Worm (Caenorhabditis elegans) whole organism, young adult: ENCODE results near the gene fat-6.
A peak's percentile ranks its signal among the peaks of the same experiment; 100 is the strongest.

Experiments
- B0336.3 ChIP-seq: fragments of 200-800 bp; sonication (Bioruptor generic); IDR thresholded peaks from 2 replicates; pipeline ENCODE4 v1.3.6; 2022; ENCODE audit warnings: missing genetic modification characterization, missing compliant biosample characterization
- C17E4.6 ChIP-seq: fragments of 200-800 bp; sonication (Bioruptor generic); IDR thresholded peaks from 2 replicates; pipeline ENCODE4 v1.3.6; 2022; ENCODE audit warnings: missing genetic modification reagents, missing genetic modification characterization, missing compliant biosample characterization
- D2030.7 ChIP-seq: fragments of 200-800 bp; sonication (Bioruptor generic); IDR thresholded peaks from 2 replicates; pipeline ENCODE4 v1.3.6; 2022; ENCODE audit warnings: missing genetic modification reagents, missing genetic modification characterization, missing compliant biosample characterization
- F33H1.4 ChIP-seq: fragments of 200-800 bp; sonication (Bioruptor generic); IDR thresholded peaks from 2 replicates; pipeline ENCODE4 v1.3.6; 2022; ENCODE audit warnings: missing genetic modification reagents, missing genetic modification characterization, missing compliant biosample characterization
- F52B5.7 ChIP-seq: sonication (generic microtip); optimal IDR thresholded peaks from 2 replicates; lab custom pipeline; 2016; ENCODE audit warnings: mild to moderate bottlenecking, missing genetic modification characterization, missing compliant biosample characterization
- T26A5.8 ChIP-seq: sonication (generic microtip); optimal IDR thresholded peaks from 2 replicates; lab custom pipeline; 2016; ENCODE audit warnings: missing genetic modification characterization, missing compliant biosample characterization
- Y53G8AR.9 ChIP-seq: fragments of 200-800 bp; sonication (Bioruptor generic); conservative IDR thresholded peaks from 2 replicates; pipeline ENCODE4 v1.3.6; 2022; ENCODE audit warnings: missing genetic modification reagents, missing genetic modification characterization, missing compliant biosample characterization
- Y79H2A.3 ChIP-seq: fragments of 200-800 bp; sonication (Bioruptor generic); conservative IDR thresholded peaks from 2 replicates; pipeline ENCODE4 v1.3.6; 2022; ENCODE audit warnings: missing genetic modification reagents, missing genetic modification characterization, missing compliant biosample characterization
- Y95B8A.8 ChIP-seq: fragments of 200-800 bp; sonication (Bioruptor generic); IDR thresholded peaks from 2 replicates; pipeline ENCODE4 v1.3.6; 2022; ENCODE audit warnings: missing genetic modification reagents, missing genetic modification characterization, missing compliant biosample characterization
- ama-1 ChIP-seq, 3 experiments: fragments of 150-350 bp in 1 of 3; sonication (generic microtip) in 2 of 3; optimal IDR thresholded peaks; 2 replicates each; lab custom pipeline; 2014 to 2018; ENCODE audit warnings: missing biosample characterization in 2 of 3, missing genetic modification characterization in 2 of 3, missing genetic modification reagents in 2 of 3
- athp-1 ChIP-seq: sonication (generic microtip); optimal IDR thresholded peaks from 2 replicates; lab custom pipeline; 2017; ENCODE audit warnings: mild to moderate bottlenecking, missing genetic modification characterization, missing compliant biosample characterization
- cebp-1 ChIP-seq, 2 experiments: fragments of 200-800 bp in 1 of 2; sonication (Bioruptor generic) in 1 of 2; sonication (generic microtip) in 1 of 2; IDR thresholded peaks in 1 of 2; optimal IDR thresholded peaks in 1 of 2; 2 replicates each; pipeline versions ENCODE4 v1.3.6 to Lab custom; 2017 to 2022; ENCODE audit warnings: missing compliant biosample characterization in 2 of 2, missing genetic modification characterization in 2 of 2, mild to moderate bottlenecking in 1 of 2, missing genetic modification reagents in 1 of 2, moderate library complexity in 1 of 2
- cebp-2 ChIP-seq: fragments of 200-800 bp; sonication (Bioruptor generic); IDR thresholded peaks from 2 replicates; pipeline ENCODE4 v1.3.6; 2022; ENCODE audit warnings: missing genetic modification characterization, missing compliant biosample characterization
- ceh-27 ChIP-seq: fragments of 200-800 bp; sonication (Bioruptor generic); optimal IDR thresholded peaks from 2 replicates; lab custom pipeline; 2018; ENCODE audit warnings: mild to moderate bottlenecking, missing genetic modification characterization, moderate library complexity, missing compliant biosample characterization
- ceh-58 ChIP-seq: fragments of 200-800 bp; sonication (Bioruptor generic); IDR thresholded peaks from 2 replicates; pipeline ENCODE4 v1.3.6; 2022; ENCODE audit warnings: missing genetic modification characterization, missing compliant biosample characterization
- die-1 ChIP-seq: sonication (generic microtip); optimal IDR thresholded peaks from 2 replicates; lab custom pipeline; 2016; ENCODE audit warnings: missing genotype, mild to moderate bottlenecking, missing genetic modification characterization, missing compliant biosample characterization
- dpff-1 ChIP-seq: sonication (generic microtip); optimal IDR thresholded peaks from 2 replicates; lab custom pipeline; 2017; ENCODE audit warnings: mild to moderate bottlenecking, missing genetic modification characterization, missing compliant biosample characterization
- dpl-1 ChIP-seq: fragments of 150-350 bp; optimal IDR thresholded peaks from 2 replicates; lab custom pipeline; 2014; ENCODE audit warnings: missing biosample characterization, missing genetic modification reagents, missing genetic modification characterization
- egl-44 ChIP-seq: fragments of 200-800 bp; sonication (Bioruptor generic); IDR thresholded peaks from 2 replicates; pipeline ENCODE4 v1.3.6; 2022; ENCODE audit warnings: missing genetic modification reagents, missing genetic modification characterization, missing compliant biosample characterization
- ets-4 ChIP-seq: fragments of 200-800 bp; sonication (Bioruptor generic); optimal IDR thresholded peaks from 2 replicates; lab custom pipeline; 2018; ENCODE audit warnings: mild to moderate bottlenecking, missing genetic modification characterization, missing compliant biosample characterization
- fkh-3 ChIP-seq: sonication (generic microtip); optimal IDR thresholded peaks from 2 replicates; lab custom pipeline; 2016; ENCODE audit warnings: mild to moderate bottlenecking, missing genetic modification characterization, missing compliant biosample characterization
- him-1 ChIP-seq: sonication (generic microtip); optimal IDR thresholded peaks from 2 replicates; lab custom pipeline; 2016; ENCODE audit warnings: missing genotype, missing genetic modification reagents, missing genetic modification characterization, missing compliant biosample characterization
- hmg-1.2 ChIP-seq: fragments of 200-800 bp; sonication (Bioruptor generic); IDR thresholded peaks from 2 replicates; pipeline ENCODE4 v1.3.6; 2022; ENCODE audit warnings: missing genetic modification reagents, missing genetic modification characterization, missing compliant biosample characterization
- hsf-1 ChIP-seq: fragments of 200-800 bp; sonication (Bioruptor generic); IDR thresholded peaks from 2 replicates; pipeline ENCODE4 v1.3.6; 2022; ENCODE audit warnings: missing genetic modification reagents, missing genetic modification characterization, missing compliant biosample characterization
- lag-1 ChIP-seq: fragments of 200-800 bp; sonication (Bioruptor generic); IDR thresholded peaks from 2 replicates; pipeline ENCODE4 v1.3.6; 2022; ENCODE audit warnings: missing genetic modification reagents, missing genetic modification characterization, missing compliant biosample characterization
- let-526 ChIP-seq: fragments of 200-800 bp; sonication (Bioruptor generic); IDR thresholded peaks from 2 replicates; pipeline ENCODE4 v1.3.6; 2022; ENCODE audit warnings: missing genetic modification reagents, missing genetic modification characterization, missing compliant biosample characterization
- lin-54 ChIP-seq: fragments of 200-800 bp; sonication (Bioruptor generic); optimal IDR thresholded peaks from 2 replicates; lab custom pipeline; 2018; ENCODE audit warnings: mild to moderate bottlenecking, missing genetic modification characterization, missing compliant biosample characterization
- madf-10 ChIP-seq: sonication (generic microtip); optimal IDR thresholded peaks from 2 replicates; lab custom pipeline; 2016; ENCODE audit warnings: mild to moderate bottlenecking, missing genetic modification characterization, missing compliant biosample characterization
- madf-3 ChIP-seq: fragments of 200-800 bp; sonication (Bioruptor generic); IDR thresholded peaks from 2 replicates; pipeline ENCODE4 v1.3.6; 2022; ENCODE audit warnings: missing genetic modification reagents, missing genetic modification characterization, missing compliant biosample characterization
- madf-6 ChIP-seq: fragments of 200-800 bp; sonication (Bioruptor generic); IDR thresholded peaks from 2 replicates; pipeline ENCODE4 v1.3.6; 2022; ENCODE audit warnings: missing genetic modification reagents, missing genetic modification characterization, missing compliant biosample characterization
- mcd-1 ChIP-seq: fragments of 200-800 bp; sonication (Bioruptor generic); IDR thresholded peaks from 2 replicates; pipeline ENCODE4 v1.3.6; 2022; ENCODE audit warnings: missing genetic modification reagents, missing genetic modification characterization, missing compliant biosample characterization
- mes-4 ChIP-seq: sonication (generic microtip); optimal IDR thresholded peaks from 2 replicates; lab custom pipeline; 2016; ENCODE audit warnings: missing genotype, missing genetic modification characterization, missing compliant biosample characterization
- nfyb-1 ChIP-seq: fragments of 200-800 bp; sonication (Bioruptor generic); IDR thresholded peaks from 2 replicates; pipeline ENCODE4 v1.3.6; 2022; ENCODE audit warnings: missing genetic modification reagents, missing genetic modification characterization, missing compliant biosample characterization
- nhr-179 ChIP-seq: sonication (generic microtip); optimal IDR thresholded peaks from 2 replicates; lab custom pipeline; 2016; ENCODE audit warnings: mild to moderate bottlenecking, missing genetic modification characterization, missing compliant biosample characterization
- pbrm-1 ChIP-seq: fragments of 200-800 bp; sonication (Bioruptor generic); IDR thresholded peaks from 2 replicates; pipeline ENCODE4 v1.3.6; 2022; ENCODE audit warnings: missing genetic modification reagents, missing genetic modification characterization, missing compliant biosample characterization
- rec-8 ChIP-seq, 2 experiments: sonication (generic microtip); optimal IDR thresholded peaks; 2 replicates each; lab custom pipeline; 2016; ENCODE audit warnings: mild to moderate bottlenecking in 2 of 2, missing genetic modification characterization in 2 of 2, missing genetic modification reagents in 2 of 2, missing genotype in 2 of 2, missing biosample characterization in 1 of 2, missing compliant biosample characterization in 1 of 2, moderate library complexity in 1 of 2
- repo-1 ChIP-seq: sonication (generic microtip); optimal IDR thresholded peaks from 2 replicates; lab custom pipeline; 2017; ENCODE audit warnings: mild to moderate bottlenecking, missing genetic modification characterization, missing compliant biosample characterization
- snpc-4 ChIP-seq, 5 experiments: fragments of 150-350 bp in 1 of 5; sonication (generic microtip) in 4 of 5; optimal IDR thresholded peaks; 2 replicates each; lab custom pipeline; 2014 to 2018; ENCODE audit warnings: missing genetic modification characterization in 5 of 5, missing biosample characterization in 3 of 5, antibody characterized with exemption in 2 of 5, mild to moderate bottlenecking in 2 of 5, missing compliant biosample characterization in 2 of 5, missing genotype in 2 of 5, moderate library complexity in 2 of 5, missing genetic modification reagents in 1 of 5
- somi-1 ChIP-seq: fragments of 200-800 bp; sonication (Bioruptor generic); optimal IDR thresholded peaks from 2 replicates; lab custom pipeline; 2018; ENCODE audit warnings: mild to moderate bottlenecking, missing genetic modification characterization, missing compliant biosample characterization
- tbp1 ChIP-seq: fragments of 200-800 bp; sonication (Bioruptor generic); optimal IDR thresholded peaks from 2 replicates; lab custom pipeline; 2018; ENCODE audit warnings: mild to moderate bottlenecking, missing genetic modification characterization, missing compliant biosample characterization
- tlf-1 ChIP-seq: fragments of 200-800 bp; sonication (Bioruptor generic); optimal IDR thresholded peaks from 2 replicates; lab custom pipeline; 2018; ENCODE audit warnings: mild to moderate bottlenecking, missing genetic modification characterization, missing compliant biosample characterization
- ztf-18 ChIP-seq: sonication (generic microtip); optimal IDR thresholded peaks from 2 replicates; lab custom pipeline; 2016; ENCODE audit warnings: missing genotype, mild to moderate bottlenecking, missing genetic modification characterization, missing compliant biosample characterization
- ztf-28 ChIP-seq: fragments of 200-800 bp; sonication (Bioruptor generic); IDR thresholded peaks from 2 replicates; pipeline ENCODE4 v1.3.6; 2022; ENCODE audit warnings: missing genetic modification reagents, missing genetic modification characterization, missing compliant biosample characterization
- ztf-3 ChIP-seq: fragments of 200-800 bp; sonication (Bioruptor generic); optimal IDR thresholded peaks from 2 replicates; lab custom pipeline; 2018; ENCODE audit warnings: mild to moderate bottlenecking, missing genetic modification characterization, missing compliant biosample characterization

The fat-6 gene

ce11 chrIV:11959573-11959972, 44.1 kb upstream of the fat-6 start, which contains the start of gene tgt-1:
TSS of gene tgt-1 (minus strand) at chrIV:11959804.
- TF ChIP-seq cebp-2 (GFP tag; lab: Robert Waterston, UW) = no peak
- no peak for TF ChIP-seq Y95B8A.8 (GFP tag; lab: Robert Waterston, UW)
- TF ChIP-seq repo-1 = peak; percentile 3
- no peak for TF ChIP-seq ama-1 (optimal IDR thresholded peaks at IDR 0.05; lab: Kevin White, UChicago)
- TF ChIP-seq ama-1 (GFP tag; optimal IDR thresholded peaks at IDR 0.05; lab: Kevin White, UChicago) = peak in 1 of 2 experiments; percentile 49
- peak; percentile 16 for TF ChIP-seq tlf-1 (GFP tag; lab: Kevin White, UChicago)
- TF ChIP-seq cebp-1 (GFP tag; IDR thresholded peaks at IDR 0.05; lab: Robert Waterston, UW) = no peak
- TF ChIP-seq cebp-1 (tag; optimal IDR thresholded peaks at IDR 0.05; lab: Kevin White, UChicago) = peak; percentile 29
- peak; percentile 82 for TF ChIP-seq madf-3 (GFP tag; lab: Robert Waterston, UW)
- peak; percentile 7 for TF ChIP-seq tbp1 (GFP tag; lab: Kevin White, UChicago)
- no peak for TF ChIP-seq dpff-1 (tag; lab: Kevin White, UChicago)
- 0 out of 2 replicates have a peak, but pooled peaks have one; percentile 22 for TF ChIP-seq hsf-1 (GFP tag; lab: Robert Waterston, UW)
- no peak for TF ChIP-seq F52B5.7
- TF ChIP-seq snpc-4 (GFP tag; optimal IDR thresholded peaks at IDR 0.05; lab: Kevin White, UChicago) = no peak
- peak in 2 of 4 experiments; percentile 3 to 40 for TF ChIP-seq snpc-4 (tag; optimal IDR thresholded peaks at IDR 0.05; lab: Kevin White, UChicago)
- peak; percentile 66 for TF ChIP-seq nfyb-1
- 0 out of 2 replicates have a peak, but pooled peaks have one; percentile 13 for TF ChIP-seq mcd-1 (GFP tag; lab: Robert Waterston, UW)
- peak; percentile 41 for TF ChIP-seq madf-6
- peak; percentile 60; the same call in 1 of the 2 replicates for TF ChIP-seq B0336.3 (GFP tag; lab: Robert Waterston, UW)

ce11 chrIV:11957074-11957473, 41.6 kb upstream of the fat-6 start:
- TF ChIP-seq F33H1.4 (GFP tag; lab: Robert Waterston, UW) = no peak
- no peak for TF ChIP-seq madf-10 (tag; lab: Kevin White, UChicago)
- TF ChIP-seq athp-1 (tag; lab: Kevin White, UChicago) = no peak
- peak; percentile 13 for TF ChIP-seq lin-54
- TF ChIP-seq mes-4 (tag; lab: Kevin White, UChicago) = no peak
- peak; percentile 53 for TF ChIP-seq ama-1 (optimal IDR thresholded peaks at IDR 0.05; lab: Kevin White, UChicago)
- TF ChIP-seq ama-1 (GFP tag; optimal IDR thresholded peaks at IDR 0.05; lab: Kevin White, UChicago) = no peak
- no peak for TF ChIP-seq cebp-1 (GFP tag; IDR thresholded peaks at IDR 0.05; lab: Robert Waterston, UW)
- peak; percentile 18 for TF ChIP-seq cebp-1 (tag; optimal IDR thresholded peaks at IDR 0.05; lab: Kevin White, UChicago)
- 0 out of 2 replicates have a peak, but pooled peaks have one; percentile 9 for TF ChIP-seq mcd-1 (GFP tag; lab: Robert Waterston, UW)
- no peak for TF ChIP-seq ceh-27 (GFP tag; lab: Kevin White, UChicago)
- TF ChIP-seq Y53G8AR.9 = peak; percentile 47; the same call in 1 of the 2 replicates
- TF ChIP-seq somi-1 (GFP tag; lab: Kevin White, UChicago) = no peak
- no peak for TF ChIP-seq nhr-179
- TF ChIP-seq, all 124 proteins: peak for 5

- TF ChIP-seq fkh-3 (tag; lab: Kevin White, UChicago) (no peak), pbrm-1 (peak; percentile 44; the same call in 1 of the 2 replicates), die-1 (tag; lab: Kevin White, UChicago) (peak; percentile 82), ets-4 (GFP tag; lab: Kevin White, UChicago) (peak; percentile 16), rec-8 (tag; optimal IDR thresholded peaks at IDR 0.05; lab: Kevin White, UChicago) (no peak), him-1 (tag; lab: Kevin White, UChicago) (no peak), T26A5.8 (no peak), ztf-28 (no peak), D2030.7 (GFP tag; lab: Robert Waterston, UW) (no peak), hmg-1.2 (GFP tag; lab: Robert Waterston, UW) (peak; percentile 59; the same call in 1 of the 2 replicates), lag-1 (GFP tag; lab: Robert Waterston, UW) (no peak), dpl-1 (no peak), ceh-58 (GFP tag; lab: Robert Waterston, UW) (no peak), C17E4.6 (no peak), egl-44 (GFP tag; lab: Robert Waterston, UW) (peak; percentile 90), Y95B8A.8 (GFP tag; lab: Robert Waterston, UW) (no peak), Y79H2A.3 (no peak), let-526 (GFP tag; lab: Robert Waterston, UW) (peak; percentile 74; the same call in 1 of the 2 replicates), lin-54 (peak; percentile 40), ztf-18 (peak; percentile 41), ztf-3 (GFP tag; lab: Kevin White, UChicago) (peak; percentile 70), repo-1 (peak; percentile 45)
These were observed 40.9 kb upstream of the fat-6 start for ce11 chrIV:11956387-11956786.
